Worm (Caenorhabditis elegans) whole organism, L4/young adult: ENCODE data around the gene siah-1.
A peak's percentile ranks its signal among the peaks of the same experiment; 100 is the strongest.

ENCODE experiments used
- W03F9.2 ChIP-seq: fragments of 150-350 bp; optimal IDR thresholded peaks from 2 replicates; lab custom pipeline; 2014; ENCODE audit warnings: missing biosample characterization, missing genetic modification characterization
- dao-5 ChIP-seq: sonication (generic microtip); optimal IDR thresholded peaks from 2 replicates; lab custom pipeline; 2016; ENCODE audit warnings: missing genotype, missing genetic modification characterization, moderate library complexity, missing compliant biosample characterization
- him-1 ChIP-seq: sonication (generic microtip); optimal IDR thresholded peaks from 2 replicates; lab custom pipeline; 2016; ENCODE audit warnings: missing genotype, missing genetic modification reagents, missing genetic modification characterization, missing compliant biosample characterization

siah-1 gene

DNA sequence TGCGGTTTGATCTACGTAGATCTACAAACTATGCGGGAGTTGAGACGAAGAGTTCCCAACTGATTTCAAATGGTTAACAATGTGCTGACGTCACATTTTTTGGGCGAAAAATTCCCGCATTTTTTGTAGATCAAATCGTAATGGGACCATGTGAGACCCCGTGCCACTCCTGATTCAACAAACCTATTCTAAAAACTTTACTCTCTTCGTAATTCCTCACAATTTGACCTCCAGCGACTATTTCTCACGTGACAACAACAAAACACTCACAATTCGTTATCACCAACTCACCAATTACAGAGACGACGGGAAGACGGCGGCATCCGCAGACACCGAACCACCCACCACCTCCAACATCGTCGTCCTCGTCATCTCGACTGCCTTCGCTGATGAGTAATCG is at the start of gene siah-1:
Gene siah-1, plus strand, starts transcription at position 301 of the 400 bp plus-strand sequence.
- TF ChIP-seq dao-5 (tag; lab: Kevin White, UChicago) (no peak), W03F9.2 (tag; lab: Kevin White, UChicago) (no peak), him-1 (tag; lab: Kevin White, UChicago) (no peak)

DNA sequence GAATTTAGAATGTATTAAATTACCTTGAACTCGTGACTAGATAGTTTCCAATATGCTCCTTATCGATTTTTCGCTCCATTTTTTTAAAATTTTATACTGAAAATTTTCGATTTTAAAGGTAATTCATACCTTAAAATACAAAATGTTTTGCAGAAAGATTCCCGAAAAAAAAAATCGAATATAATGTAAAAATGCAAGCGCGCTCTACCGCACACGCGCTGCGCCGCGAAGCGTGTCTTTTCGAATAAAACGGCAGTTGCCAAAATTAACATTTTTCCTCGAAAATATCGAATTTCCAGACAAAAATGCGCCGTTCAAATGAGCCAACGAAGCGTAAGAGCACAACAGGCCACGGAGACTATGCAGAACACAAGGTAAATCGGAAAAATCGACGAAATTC is 49.2 kb upstream of the siah-1 start, which contains the start of the genes taf-6.2 and Y37E11AL.3:
Gene taf-6.2, minus strand, starts transcription at position 96 of the 400 bp plus-strand sequence.
Gene Y37E11AL.3, plus strand, starts transcription at position 298 of the 400 bp plus-strand sequence.
- TF ChIP-seq him-1 (tag; lab: Kevin White, UChicago): no peak
- TF ChIP-seq W03F9.2 (tag; lab: Kevin White, UChicago): no peak
- no peak for TF ChIP-seq dao-5 (tag; lab: Kevin White, UChicago)

DNA sequence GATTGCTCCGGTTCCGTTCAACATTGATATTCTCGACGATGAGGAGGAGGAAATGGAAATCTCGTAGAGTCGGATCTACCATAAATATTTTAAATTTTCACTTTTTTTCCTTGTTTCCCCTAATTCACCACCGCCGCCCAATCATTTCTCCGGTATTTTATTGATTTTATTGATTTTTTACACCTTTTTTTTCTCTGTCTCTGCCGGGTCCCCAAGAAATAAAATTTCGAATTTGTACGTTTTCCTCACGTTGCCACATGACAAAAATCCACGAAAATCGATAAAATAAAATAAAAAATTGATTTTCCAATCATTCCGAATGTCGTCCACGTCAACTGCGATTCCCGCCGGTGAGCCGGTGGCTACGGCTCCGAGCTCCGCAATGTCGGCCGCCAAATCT is 45.6 kb upstream of the siah-1 start, which contains the start of gene Y37E11AL.2:
Gene Y37E11AL.2, plus strand, starts transcription at position 301 of the 400 bp plus-strand sequence.
- TF ChIP-seq him-1 (tag; lab: Kevin White, UChicago): no peak

DNA sequence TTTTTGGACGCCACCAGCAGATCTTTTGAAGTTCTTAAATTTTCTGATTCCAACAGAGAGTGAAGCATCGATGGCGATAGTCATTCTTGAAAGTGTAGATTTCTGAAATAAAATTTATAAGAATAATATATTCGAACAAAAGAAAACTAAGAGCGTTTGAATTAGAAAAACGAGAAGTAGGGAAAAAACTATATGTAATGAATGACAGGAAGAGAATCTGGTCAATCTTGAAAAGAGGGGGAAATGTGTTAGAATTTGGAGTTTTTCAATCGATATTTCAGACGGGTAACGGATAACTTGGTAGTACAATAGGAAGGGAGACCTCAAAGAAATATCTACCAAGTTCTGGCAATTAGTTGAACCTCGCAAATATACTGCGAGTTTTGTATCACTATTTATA is 43.3 kb upstream of the siah-1 start, which contains the start of gene Y37E11AL.9:
Gene Y37E11AL.9, minus strand, starts transcription at position 101 of the 400 bp plus-strand sequence.
- TF ChIP-seq W03F9.2 (tag; lab: Kevin White, UChicago) (no peak), dao-5 (tag; lab: Kevin White, UChicago) (no peak), him-1 (tag; lab: Kevin White, UChicago) (no peak)

DNA sequence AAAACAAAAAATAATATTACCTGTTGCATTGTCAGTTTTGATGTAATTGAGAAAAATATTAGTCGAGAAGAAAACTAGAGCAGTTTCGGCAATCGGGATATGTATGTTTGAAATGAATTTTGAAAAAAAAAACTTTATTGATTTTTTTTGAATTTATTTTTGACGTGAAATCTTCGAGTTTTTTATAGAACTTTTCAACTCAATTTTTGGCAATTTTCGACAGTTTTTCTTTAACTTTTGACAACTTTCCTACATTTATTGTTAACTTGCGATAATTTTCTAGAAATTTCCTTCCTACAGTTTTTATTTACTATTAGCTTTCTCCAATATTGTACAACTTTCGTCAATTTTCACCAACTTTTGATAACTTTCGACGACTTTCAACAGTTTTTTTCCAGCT is 42.0 kb upstream of the siah-1 start, which contains the start of gene Y37E11AL.12:
Gene Y37E11AL.12, minus strand, starts transcription at position 101 of the 400 bp plus-strand sequence.
- TF ChIP-seq dao-5 (tag; lab: Kevin White, UChicago) (no peak), W03F9.2 (tag; lab: Kevin White, UChicago) (no peak), him-1 (tag; lab: Kevin White, UChicago) (no peak)

DNA sequence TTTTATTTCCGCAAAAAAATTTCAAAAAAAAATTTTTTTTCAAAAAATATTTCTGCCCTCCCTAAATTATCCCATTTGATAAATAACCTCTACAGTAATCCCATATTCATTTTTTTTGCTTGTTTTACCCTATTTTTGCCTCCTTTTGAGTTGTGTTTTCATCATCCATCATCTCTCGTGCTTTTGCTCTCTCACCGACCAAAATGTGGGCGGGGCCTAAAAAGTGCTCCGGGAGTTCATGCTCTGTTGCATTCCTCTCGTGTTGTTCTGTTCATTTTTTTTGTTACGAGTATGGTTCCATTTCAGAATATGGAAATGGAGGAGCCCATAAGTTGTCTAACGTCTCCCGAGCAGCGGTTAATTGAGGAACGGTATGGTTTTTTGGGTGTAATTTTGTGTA is 34.6 kb upstream of the siah-1 start, which contains the start of gene Y37E11AL.1:
Gene Y37E11AL.1, plus strand, starts transcription at position 301 of the 400 bp plus-strand sequence.
- TF ChIP-seq dao-5 (tag; lab: Kevin White, UChicago): no peak
- no peak for TF ChIP-seq W03F9.2 (tag; lab: Kevin White, UChicago)
- TF ChIP-seq him-1 (tag; lab: Kevin White, UChicago): no peak

DNA sequence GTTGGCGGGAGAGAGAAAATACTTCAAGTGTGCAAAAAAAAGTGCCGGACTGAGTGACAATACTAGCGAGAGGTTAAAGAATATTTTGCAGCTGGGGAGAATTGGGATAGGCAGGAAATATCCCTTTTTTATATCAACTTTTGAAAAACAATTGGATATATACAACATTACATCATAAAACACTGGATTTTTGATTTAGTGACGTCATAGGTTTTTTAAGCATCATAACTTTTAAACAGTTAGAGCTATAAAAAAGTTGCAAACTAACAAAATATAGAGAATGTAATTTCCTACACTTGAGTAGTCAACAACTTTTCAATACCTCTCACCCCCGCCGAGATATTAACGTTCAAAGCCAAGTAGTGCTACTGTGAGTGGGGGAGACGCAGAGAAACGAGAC is 33.1 kb upstream of the siah-1 start:
- TF ChIP-seq W03F9.2 (tag; lab: Kevin White, UChicago) (no peak), dao-5 (tag; lab: Kevin White, UChicago) (no peak), him-1 (tag; lab: Kevin White, UChicago) (no peak)

DNA sequence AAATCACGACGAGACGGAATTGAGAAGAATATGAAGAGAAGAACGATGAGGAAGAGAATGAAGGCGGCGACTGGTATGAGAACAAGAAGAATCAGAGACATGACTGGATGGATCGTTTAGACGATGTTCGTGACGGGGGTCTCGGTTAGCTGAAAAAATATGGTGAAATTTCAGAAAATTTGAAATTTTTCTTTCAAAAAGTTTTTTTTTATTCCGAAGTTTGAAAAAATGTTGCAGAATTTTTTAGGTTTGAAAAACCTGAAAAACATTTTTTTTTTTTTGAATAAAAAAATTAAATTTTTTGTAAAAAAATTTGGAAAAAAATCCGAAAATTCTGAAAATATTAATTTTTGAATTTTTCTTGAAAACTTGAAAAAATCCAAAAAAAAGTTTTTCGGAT is 24.8 kb upstream of the siah-1 start, which contains the start of gene Y37E11AM.3:
Gene Y37E11AM.3, minus strand, starts transcription at position 101 of the 400 bp plus-strand sequence.
- TF ChIP-seq him-1 (tag; lab: Kevin White, UChicago): no peak
- TF ChIP-seq W03F9.2 (tag; lab: Kevin White, UChicago): no peak
- no peak for TF ChIP-seq dao-5 (tag; lab: Kevin White, UChicago)

DNA sequence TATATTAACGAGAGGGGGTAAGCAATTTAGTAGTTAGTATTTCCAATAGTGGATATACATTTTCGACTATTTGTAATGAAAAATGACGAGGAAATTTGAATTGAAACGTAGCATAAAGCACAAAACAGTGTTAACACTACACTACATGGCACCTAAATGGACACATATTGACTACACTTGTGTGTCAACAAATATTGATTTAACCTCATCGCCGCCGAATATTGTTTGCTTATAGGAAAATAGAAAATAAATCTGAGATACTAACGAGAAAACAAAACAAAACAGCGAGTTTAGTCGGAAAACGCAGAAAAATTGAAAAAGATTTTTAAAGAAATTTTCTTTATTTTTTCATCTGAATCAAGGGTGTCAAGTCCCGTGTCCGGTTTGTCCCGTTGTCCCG is 23.2 kb upstream of the siah-1 start:
- TF ChIP-seq W03F9.2 (tag; lab: Kevin White, UChicago): no peak
- no peak for TF ChIP-seq dao-5 (tag; lab: Kevin White, UChicago)

DNA sequence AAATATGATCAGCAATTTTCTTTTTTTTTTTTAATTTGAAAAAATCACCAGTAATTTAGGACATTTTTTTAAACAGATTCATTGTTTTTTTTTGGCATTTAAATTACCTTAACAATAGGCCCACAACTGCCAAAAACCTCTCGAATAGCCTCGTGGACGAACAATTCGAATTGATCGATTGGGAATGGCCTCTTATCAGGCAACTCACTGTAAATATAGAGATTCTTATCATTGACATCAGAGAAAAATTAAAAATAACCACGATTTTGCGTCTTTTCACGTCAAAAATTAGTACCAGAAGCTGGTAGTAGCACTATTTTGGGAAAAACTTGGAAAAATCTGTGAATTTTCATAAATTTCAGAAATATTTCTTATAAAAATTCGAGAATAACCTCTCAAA is 21.9 kb upstream of the siah-1 start:
- TF ChIP-seq him-1 (tag; lab: Kevin White, UChicago): no peak
- no peak for TF ChIP-seq W03F9.2 (tag; lab: Kevin White, UChicago)
- TF ChIP-seq dao-5 (tag; lab: Kevin White, UChicago): no peak

DNA sequence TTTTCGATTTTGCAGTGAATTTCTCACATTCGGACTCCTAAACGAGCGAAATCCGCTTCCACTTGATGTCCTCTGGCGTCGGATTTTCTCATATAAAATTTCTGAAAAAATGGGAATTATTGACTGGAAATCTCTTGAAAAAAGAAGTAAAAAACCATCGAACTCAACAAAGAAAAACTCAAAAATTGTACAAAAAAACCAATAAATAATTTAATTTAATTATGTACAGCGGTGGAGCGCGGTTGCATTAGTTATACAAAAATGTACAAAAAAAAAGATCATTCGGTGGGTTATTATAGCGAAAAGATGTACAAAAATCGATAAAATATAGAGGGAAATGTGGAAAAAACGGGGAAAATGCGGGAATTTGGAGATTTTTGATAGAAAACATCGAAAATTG is 21.2 kb upstream of the siah-1 start, which contains the start of gene Y37E11AM.4:
Gene Y37E11AM.4, minus strand, starts transcription at position 101 of the 400 bp plus-strand sequence.
- TF ChIP-seq him-1 (tag; lab: Kevin White, UChicago): no peak
- no peak for TF ChIP-seq W03F9.2 (tag; lab: Kevin White, UChicago)
- TF ChIP-seq dao-5 (tag; lab: Kevin White, UChicago): no peak

DNA sequence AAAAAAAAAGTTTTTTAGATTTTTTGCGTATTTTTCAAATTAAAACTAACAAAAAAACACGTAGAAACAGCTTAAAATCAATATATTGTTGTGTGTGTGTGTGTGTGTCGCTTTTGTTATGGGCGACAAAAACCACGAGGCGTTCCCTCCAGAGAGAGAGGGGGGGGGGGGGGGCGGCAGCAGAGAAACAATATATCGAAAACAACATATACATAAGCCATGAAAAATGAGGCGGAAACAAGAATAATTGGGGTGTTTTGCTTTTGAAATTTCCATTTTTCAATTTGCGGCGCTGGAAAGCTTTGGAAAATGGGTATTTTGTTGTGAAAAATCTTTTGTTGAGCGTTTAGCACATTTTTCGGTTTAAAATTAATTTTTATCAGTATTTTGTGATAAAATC is 18.5 kb upstream of the siah-1 start, which contains the start of gene Y37E11AM.2:
Gene Y37E11AM.2, minus strand, starts transcription at position 101 of the 400 bp plus-strand sequence.
- TF ChIP-seq him-1 (tag; lab: Kevin White, UChicago): no peak

DNA sequence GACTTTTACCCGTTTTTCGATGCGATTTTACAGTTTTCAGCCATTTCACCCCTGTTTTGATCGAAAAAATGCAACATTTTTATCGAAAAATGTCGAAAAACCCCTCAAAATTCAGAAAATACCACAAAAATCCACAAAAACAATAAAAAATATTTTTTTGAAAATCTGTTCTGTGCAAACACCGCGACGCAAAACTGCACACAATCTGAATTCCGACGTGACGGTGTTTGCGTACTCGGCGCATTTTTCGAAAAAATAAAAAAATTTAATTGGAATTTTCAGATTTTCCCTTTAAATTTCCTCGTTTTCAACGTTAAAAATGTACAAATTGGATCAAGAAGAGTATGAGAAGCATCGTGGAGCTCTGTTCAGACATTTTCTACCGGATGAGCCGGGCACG is 18.0 kb upstream of the siah-1 start, which contains the start of gene smgl-2:
Gene smgl-2, plus strand, starts transcription at position 320 of the 400 bp plus-strand sequence.
- no peak for TF ChIP-seq dao-5 (tag; lab: Kevin White, UChicago)
- TF ChIP-seq W03F9.2 (tag; lab: Kevin White, UChicago): peak; percentile 83

DNA sequence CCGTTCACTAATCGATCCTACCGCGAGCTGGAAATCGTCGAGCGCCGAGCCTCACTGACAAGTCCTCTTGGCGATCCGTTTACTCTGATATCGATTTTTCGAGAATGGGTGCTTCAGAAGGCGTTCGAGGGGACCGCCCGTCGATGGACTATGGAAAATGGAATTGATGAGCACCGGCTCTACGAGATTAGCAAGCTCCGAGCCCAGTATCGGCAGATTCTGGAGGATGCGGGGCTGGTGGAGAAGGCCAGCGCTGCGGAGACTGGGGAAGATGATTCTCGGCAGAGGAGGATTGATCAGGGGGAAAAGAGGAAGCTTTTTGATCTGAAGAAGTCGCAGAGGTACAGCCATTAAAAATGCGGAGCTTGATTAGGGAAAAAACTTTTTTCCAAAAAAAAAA is 12.4 kb upstream of the siah-1 start:
- no peak for TF ChIP-seq him-1 (tag; lab: Kevin White, UChicago)
- TF ChIP-seq W03F9.2 (tag; lab: Kevin White, UChicago): no peak
- TF ChIP-seq dao-5 (tag; lab: Kevin White, UChicago): no peak
